Worm (Caenorhabditis elegans) whole organism, L3 larva: ENCODE results near the gene C49A9.1.

Experiments
- ceh-82 ChIP-seq: fragments of 150-350 bp; optimal IDR thresholded peaks from 2 replicates; lab custom pipeline; 2014; ENCODE audit warnings: missing biosample characterization, missing genetic modification characterization
- ceh-9 ChIP-seq: sonication (generic microtip); optimal IDR thresholded peaks from 2 replicates; lab custom pipeline; 2018; ENCODE audit warnings: missing biosample characterization, missing genetic modification characterization
- daf-12 ChIP-seq: fragments of 150-350 bp; optimal IDR thresholded peaks from 2 replicates; lab custom pipeline; 2014; ENCODE audit warnings: missing biosample characterization, missing genetic modification reagents, missing genetic modification characterization
- egl-5 ChIP-seq: fragments of 150-350 bp; optimal IDR thresholded peaks from 2 replicates; lab custom pipeline; 2017; ENCODE audit warnings: missing biosample characterization, missing genetic modification reagents, missing genetic modification characterization, inconsistent platforms
- elt-3 ChIP-seq, 3 experiments: fragments of 150-350 bp in 1 of 3; sonication (generic microtip) in 2 of 3; optimal IDR thresholded peaks; 2 replicates in 2 of 3; 4 replicates in 1 of 3; lab custom pipeline; 2014 to 2017; ENCODE audit warnings: missing biosample characterization in 3 of 3, missing genetic modification characterization in 3 of 3
- jun-1 ChIP-seq: fragments of 150-350 bp; optimal IDR thresholded peaks from 2 replicates; lab custom pipeline; 2014; ENCODE audit warnings: missing biosample characterization, missing genetic modification reagents, missing genetic modification characterization
- lin-39 ChIP-seq: fragments of 150-350 bp; optimal IDR thresholded peaks from 2 replicates; lab custom pipeline; 2018; ENCODE audit warnings: missing biosample characterization, missing genetic modification reagents, missing genetic modification characterization
- lsy-12 ChIP-seq: sonication (generic microtip); optimal IDR thresholded peaks from 2 replicates; lab custom pipeline; 2016; ENCODE audit warnings: mild to moderate bottlenecking, missing genetic modification characterization, missing compliant biosample characterization
- nhr-11 ChIP-seq: fragments of 150-350 bp; optimal IDR thresholded peaks from 2 replicates; lab custom pipeline; 2014; ENCODE audit warnings: missing biosample characterization, missing genetic modification characterization
- nhr-77 ChIP-seq: fragments of 150-350 bp; optimal IDR thresholded peaks from 2 replicates; lab custom pipeline; 2014; ENCODE audit warnings: missing biosample characterization, missing genetic modification characterization
- snpc-4 ChIP-seq: fragments of 150-350 bp; optimal IDR thresholded peaks from 2 replicates; lab custom pipeline; 2014; ENCODE audit warnings: missing biosample characterization, missing genetic modification characterization
- unc-39 ChIP-seq: sonication (generic microtip); optimal IDR thresholded peaks from 4 replicates; lab custom pipeline; 2017; ENCODE audit warnings: missing biosample characterization, missing genetic modification characterization
- ztf-11 ChIP-seq: fragments of 150-350 bp; optimal IDR thresholded peaks from 2 replicates; lab custom pipeline; 2014; ENCODE audit warnings: missing biosample characterization, missing genetic modification characterization

DNA sequence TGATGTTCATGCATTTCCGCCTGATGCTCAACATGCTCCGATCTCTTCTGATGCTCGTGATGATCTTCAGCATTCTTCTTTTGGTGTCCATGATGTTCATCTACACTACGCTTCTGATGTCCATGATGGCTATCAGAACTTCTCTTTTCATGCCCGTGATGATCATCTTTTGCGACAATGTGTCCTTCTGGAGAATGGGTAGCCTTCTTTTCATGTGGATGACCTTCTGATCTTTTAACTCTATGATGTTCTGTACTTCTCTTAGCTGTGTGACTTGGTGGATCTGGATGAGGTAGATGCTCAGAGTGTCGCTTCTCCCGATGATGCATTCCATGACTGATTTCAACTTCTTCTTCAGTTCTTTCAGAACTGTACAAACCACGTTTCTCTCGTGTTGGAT lies 31.0 kb downstream of the C49A9.1 start:
- TF ChIP-seq ztf-11 (tag; lab: Kevin White, UChicago) (no peak), nhr-11 (no peak), lsy-12 (no peak), daf-12 (tag; lab: Kevin White, UChicago) (no peak), jun-1 (tag; lab: Kevin White, UChicago) (no peak), ceh-82 (no peak), snpc-4 (tag; lab: Kevin White, UChicago) (no peak), elt-3 (tag; optimal IDR thresholded peaks at IDR 0.05; lab: Kevin White, UChicago) (no peak), ceh-9 (tag; lab: Kevin White, UChicago) (no peak), unc-39 (tag; lab: Kevin White, UChicago) (no peak), lin-39 (no peak), egl-5 (tag; lab: Kevin White, UChicago) (no peak), nhr-77 (tag; lab: Kevin White, UChicago) (no peak)
